Worm (Caenorhabditis elegans): ENCODE results near the gene fib-1.

The fib-1 gene

ce11 chrV:14993620-14994019, 8.4 kb downstream of the fib-1 start, which contains the start of gene fil-1 (continued):
- no peak for TF ChIP-seq ctbp-1 (GFP tag; IDR thresholded peaks at IDR 0.05)
- TF ChIP-seq zfp-3 (GFP tag; conservative IDR thresholded peaks at IDR 0.05), result no peak
- peak; percentile 52 for TF ChIP-seq mxl-3 (GFP tag; optimal IDR thresholded peaks at IDR 0.05)
- no peak for TF ChIP-seq tag-97 (GFP tag; IDR thresholded peaks at IDR 0.05)

- TF ChIP-seq unc-130 (GFP tag; optimal IDR thresholded peaks at IDR 0.05), result peak; percentile 59
- TF ChIP-seq Y48G9A.11 (GFP tag; IDR thresholded peaks at IDR 0.05), result peak; percentile 81
- TF ChIP-seq zfp-3 (GFP tag; conservative IDR thresholded peaks at IDR 0.05), result no peak
- TF ChIP-seq zip-2 (tag; optimal IDR thresholded peaks at IDR 0.05), result no peak
- no peak for TF ChIP-seq ceh-44 (GFP tag; IDR thresholded peaks at IDR 0.05)
- TF ChIP-seq mes-2 (tag; optimal IDR thresholded peaks at IDR 0.05; ENCODE audit: poor library complexity, severe bottlenecking), result no peak
- TF ChIP-seq lin-38 (GFP tag; IDR thresholded peaks at IDR 0.05), result peak; percentile 63
- TF ChIP-seq ztf-7 (tag; optimal IDR thresholded peaks at IDR 0.05), result no peak
These were observed 9.4 kb downstream of the fib-1 start, which contains the start of gene T01C3.3 for ce11 chrV:14992627-14993117. Gene T01C3.3, minus strand, starts transcription at chrV:14992677.

ce11 chrV:14991489-14991888, 10.5 kb downstream of the fib-1 start:
- peak; percentile 16 for TF ChIP-seq F49E8.2 (tag; optimal IDR thresholded peaks at IDR 0.05; ENCODE audit: borderline replicate concordance)
- peak; percentile 1 for TF ChIP-seq unc-130 (GFP tag; optimal IDR thresholded peaks at IDR 0.05)
- TF ChIP-seq ceh-82 (tag; optimal IDR thresholded peaks at IDR 0.05), result no peak
- TF ChIP-seq fkh-10 (GFP tag; optimal IDR thresholded peaks at IDR 0.05), result no peak
- no peak for TF ChIP-seq php-3 (GFP tag; IDR thresholded peaks at IDR 0.05)
- TF ChIP-seq Y48G9A.11 (GFP tag; IDR thresholded peaks at IDR 0.05), result peak; percentile 46; the same call in 1 of the 2 replicates
- peak; percentile 75 for TF ChIP-seq aha-1 (tag)

- peak; percentile 93 for TF ChIP-seq Y48G9A.11 (GFP tag; IDR thresholded peaks at IDR 0.05)
- no peak for TF ChIP-seq nhr-77 (tag; optimal IDR thresholded peaks at IDR 0.05)
- TF ChIP-seq dve-1 (tag; optimal IDR thresholded peaks at IDR 0.05; ENCODE audit: insufficient read depth), result peak; percentile 31
- no peak for TF ChIP-seq snpc-4 (tag; optimal IDR thresholded peaks at IDR 0.05)
- no peak for TF ChIP-seq lin-29 (GFP tag; IDR thresholded peaks at IDR 0.05)
- no peak for TF ChIP-seq daf-16 (GFP tag; optimal IDR thresholded peaks at IDR 0.05)
- peak; percentile 32 for TF ChIP-seq daf-16 (tag; optimal IDR thresholded peaks at IDR 0.05)
- peak; percentile 95 for TF ChIP-seq T20F7.1 (GFP tag; optimal IDR thresholded peaks at IDR 0.05)
- TF ChIP-seq R02D3.7 (tag; optimal IDR thresholded peaks at IDR 0.05), result peak; percentile 70
- TF ChIP-seq dmd-6 (GFP tag; IDR thresholded peaks at IDR 0.05), result no peak
- peak in 1 of 2 experiments; percentile 58 for TF ChIP-seq lsy-2 (tag; optimal IDR thresholded peaks at IDR 0.05)
- peak; percentile 83 for TF ChIP-seq dpl-1 (GFP tag; optimal IDR thresholded peaks at IDR 0.05)
- TF ChIP-seq lim-7 (GFP tag; IDR thresholded peaks at IDR 0.05), result no peak
- TF ChIP-seq F44E2.7 (GFP tag; IDR thresholded peaks at IDR 0.05), result no peak
- peak; percentile 51 for TF ChIP-seq mes-2 (tag; optimal IDR thresholded peaks at IDR 0.05; ENCODE audit: poor library complexity, severe bottlenecking)
- peak; percentile 48 for TF ChIP-seq lin-38 (GFP tag; IDR thresholded peaks at IDR 0.05)
These were observed 11.2 kb downstream of the fib-1 start, which contains the start of the genes cdt-2 and T01C3.2 for ce11 chrV:14990843-14991242. Gene cdt-2, minus strand, starts transcription at chrV:14991126. Gene T01C3.2, plus strand, starts transcription at chrV:14991168.

DNA sequence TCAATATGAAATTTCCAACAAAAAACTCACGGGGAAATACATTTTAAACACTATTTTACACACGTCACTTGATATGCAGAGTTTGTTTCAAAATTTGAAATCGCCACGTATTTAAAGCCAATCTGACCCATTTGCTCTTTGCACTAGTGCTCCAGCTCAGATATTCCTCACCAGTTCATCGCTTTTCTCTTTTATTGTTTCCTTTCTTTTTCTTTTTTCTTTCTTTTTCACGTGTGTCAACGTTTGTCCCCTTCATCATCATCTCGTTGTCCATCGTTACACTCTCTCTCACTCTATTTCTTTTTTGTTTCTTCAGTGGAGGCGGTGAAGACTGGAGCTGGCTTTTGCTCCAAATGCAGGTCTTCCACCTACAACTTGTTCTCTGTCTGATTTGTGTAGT, 17.4 kb downstream of the fib-1 start, which contains the start of gene F02D8.4:
TSS of gene F02D8.4 (plus strand) at position 301 of the 400 bp plus-strand sequence.
- no peak for TF ChIP-seq hlh-30 (tag; optimal IDR thresholded peaks at IDR 0.05; ENCODE audit: insufficient read depth)
- peak in 1 of 2 experiments; percentile 26 for TF ChIP-seq unc-62 (GFP tag; optimal IDR thresholded peaks at IDR 0.05 in 1 of 2)
- no peak for TF ChIP-seq unc-62 (tag; optimal IDR thresholded peaks at IDR 0.05)
- TF ChIP-seq F26F4.8 (GFP tag; conservative IDR thresholded peaks at IDR 0.05), result no peak
